Fruit fly (Drosophila melanogaster) Kc167 (cell line): ENCODE results near the gene CG16756.

Experiments
- Myc ChIP-seq: fragments of >200 bp; optimal IDR thresholded peaks from 2 replicates; lab custom pipeline; 2017; ENCODE audit warnings: missing external identifiers
- Sin3A ChIP-seq: fragments of >200 bp; optimal IDR thresholded peaks from 2 replicates; lab custom pipeline; 2018; ENCODE audit warnings: missing external identifiers
- h ChIP-seq: fragments of >200 bp; optimal IDR thresholded peaks from 3 replicates; lab custom pipeline; 2018; ENCODE audit warnings: missing external identifiers
- insv ChIP-seq: fragments of >200 bp; optimal IDR thresholded peaks from 3 replicates; lab custom pipeline; 2018; ENCODE audit warnings: missing external identifiers
- psq ChIP-seq: fragments of >200 bp; optimal IDR thresholded peaks from 2 replicates; lab custom pipeline; 2017; ENCODE audit warnings: missing external identifiers
- ttk ChIP-seq: sonication (Bioruptor generic); optimal IDR thresholded peaks from 2 replicates; lab custom pipeline; 2017; ENCODE audit warnings: missing external identifiers

CG16756 gene

DNA sequence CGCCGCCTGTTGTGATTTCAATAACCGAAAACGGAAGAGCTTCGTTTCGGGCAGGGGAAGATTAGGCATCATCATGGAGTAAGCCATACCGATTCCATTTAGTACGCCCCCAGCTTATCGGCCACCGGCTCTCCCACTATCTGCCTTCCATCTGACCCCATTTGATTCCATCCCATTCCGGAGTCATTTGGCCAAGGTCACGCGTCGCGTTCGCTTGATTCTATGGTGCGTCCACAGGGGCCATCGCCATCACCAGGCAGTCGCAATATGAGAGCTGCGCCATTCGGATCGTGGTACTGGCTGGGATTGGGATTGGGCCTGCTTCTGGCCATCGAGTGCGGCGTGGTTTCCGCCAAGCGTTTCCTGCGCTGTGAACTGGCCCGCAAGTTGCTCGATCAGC lies at the start of gene CG16756:
Gene CG16756 (plus strand): TSS at position 257 of the 400 bp plus-strand sequence.
- no peak for TF ChIP-seq psq (lab: Kevin White, UChicago)
- TF ChIP-seq Sin3A (lab: Kevin White, UChicago), result no peak
- TF ChIP-seq h (lab: Kevin White, UChicago), result no peak
- TF ChIP-seq ttk, result no peak
- no peak for TF ChIP-seq Myc (lab: Kevin White, UChicago)
- no peak for TF ChIP-seq insv

DNA sequence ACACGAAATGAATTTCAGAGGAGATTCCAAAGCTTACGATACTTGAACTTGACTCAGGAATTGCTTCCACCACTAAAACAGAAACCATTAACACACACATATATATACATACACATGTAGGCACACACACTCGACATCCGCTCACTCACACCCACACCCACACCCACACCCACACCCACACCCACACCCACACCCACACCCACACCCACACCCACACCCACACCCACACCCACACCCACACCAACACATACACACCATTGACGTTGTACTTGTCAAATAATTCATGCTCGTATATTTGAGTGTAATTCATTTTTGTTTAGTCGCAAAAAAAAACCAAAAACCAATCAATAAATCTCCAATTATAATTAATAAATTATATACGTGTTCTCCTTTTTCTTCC lies 44.8 kb upstream of the CG16756 start:
- TF ChIP-seq insv (no peak), ttk (no peak), Sin3A (lab: Kevin White, UChicago) (no peak), Myc (lab: Kevin White, UChicago) (no peak), psq (lab: Kevin White, UChicago) (no peak), h (lab: Kevin White, UChicago) (no peak)

DNA sequence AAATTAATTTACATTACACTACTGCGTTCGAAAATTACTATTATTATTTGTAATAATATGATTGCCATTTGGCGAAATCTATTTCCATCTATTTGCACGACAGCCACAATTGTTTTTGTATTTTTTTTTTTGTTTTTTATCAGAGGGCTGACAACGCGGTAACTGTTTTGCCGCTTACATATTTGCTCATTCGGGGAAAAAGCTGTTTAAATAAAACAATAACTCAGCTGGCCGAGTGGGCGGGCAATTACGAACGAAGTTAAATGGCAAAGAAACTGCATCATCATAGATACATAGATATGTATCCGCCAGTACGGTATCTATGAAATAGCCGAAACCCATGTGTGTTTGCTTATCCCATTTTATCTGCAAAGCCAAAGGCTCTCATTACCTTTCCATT lies 18.4 kb upstream of the CG16756 start:
- no peak for TF ChIP-seq psq (lab: Kevin White, UChicago)
- no peak for TF ChIP-seq h (lab: Kevin White, UChicago)
- TF ChIP-seq ttk, result no peak
- no peak for TF ChIP-seq Myc (lab: Kevin White, UChicago)
- TF ChIP-seq Sin3A (lab: Kevin White, UChicago), result no peak
- TF ChIP-seq insv, result no peak

DNA sequence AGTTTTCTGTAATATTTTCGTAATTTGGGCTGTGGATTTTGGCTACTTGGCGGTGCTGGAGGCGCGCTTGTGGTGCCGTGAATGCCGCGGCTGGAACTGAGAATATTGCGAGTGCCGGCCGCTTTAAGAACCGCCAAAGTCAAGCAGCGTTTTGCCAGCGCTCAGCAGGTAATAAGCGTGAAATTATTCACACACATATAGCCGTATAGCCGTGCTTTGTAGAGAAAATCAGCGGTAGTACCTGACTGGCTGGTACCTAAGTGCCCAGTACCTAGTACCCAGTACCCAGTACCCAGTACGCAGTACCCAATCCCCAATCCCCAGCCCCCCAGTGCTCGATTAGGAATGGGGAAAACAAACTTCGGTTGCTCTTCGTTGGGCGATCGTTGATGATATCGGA lies 16.6 kb upstream of the CG16756 start, which contains the start of gene NAAT1:
Gene NAAT1 (minus strand): TSS at position 101 of the 400 bp plus-strand sequence.
- TF ChIP-seq insv (no peak), Myc (lab: Kevin White, UChicago) (no peak), h (lab: Kevin White, UChicago) (no peak), ttk (no peak), psq (lab: Kevin White, UChicago) (no peak)

DNA sequence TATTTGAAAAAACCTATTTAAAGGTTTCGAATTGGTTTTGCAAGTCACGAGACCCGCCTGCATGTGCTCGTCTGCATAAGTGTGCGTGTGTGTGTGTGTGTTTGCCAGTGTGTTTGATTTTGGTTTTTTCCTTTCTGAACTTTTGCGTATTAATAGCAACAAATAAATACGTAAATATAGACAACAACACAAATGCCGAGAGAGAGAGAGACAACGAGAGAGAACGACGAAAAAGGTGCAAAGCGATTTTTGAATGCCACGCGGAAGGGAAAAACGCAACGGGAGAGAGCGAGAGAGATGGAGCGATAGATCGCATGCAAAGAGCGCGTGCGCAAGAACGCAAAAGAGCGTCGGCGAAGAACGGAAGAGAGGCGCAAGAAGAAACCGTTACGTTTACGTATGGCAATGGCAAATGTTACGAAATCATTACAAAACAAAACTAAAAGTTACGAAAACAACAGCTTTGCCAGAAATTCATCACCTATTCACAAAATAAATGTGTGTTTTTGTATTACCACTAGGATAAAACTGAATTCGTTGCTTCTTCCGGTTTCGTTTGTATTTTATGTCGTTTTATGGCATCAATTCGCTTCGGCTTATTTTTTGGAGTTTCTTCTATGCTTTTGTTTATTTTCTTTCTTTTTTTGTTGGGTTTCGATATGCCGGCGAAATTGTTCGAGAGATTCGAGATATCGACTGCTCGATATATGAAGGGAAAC lies 9.3 kb upstream of the CG16756 start:
- no peak for TF ChIP-seq Myc (lab: Kevin White, UChicago)
- TF ChIP-seq Sin3A (lab: Kevin White, UChicago), result no peak
- TF ChIP-seq insv, result no peak
- no peak for TF ChIP-seq ttk
- no peak for TF ChIP-seq h (lab: Kevin White, UChicago)
- TF ChIP-seq psq (lab: Kevin White, UChicago), result no peak

DNA sequence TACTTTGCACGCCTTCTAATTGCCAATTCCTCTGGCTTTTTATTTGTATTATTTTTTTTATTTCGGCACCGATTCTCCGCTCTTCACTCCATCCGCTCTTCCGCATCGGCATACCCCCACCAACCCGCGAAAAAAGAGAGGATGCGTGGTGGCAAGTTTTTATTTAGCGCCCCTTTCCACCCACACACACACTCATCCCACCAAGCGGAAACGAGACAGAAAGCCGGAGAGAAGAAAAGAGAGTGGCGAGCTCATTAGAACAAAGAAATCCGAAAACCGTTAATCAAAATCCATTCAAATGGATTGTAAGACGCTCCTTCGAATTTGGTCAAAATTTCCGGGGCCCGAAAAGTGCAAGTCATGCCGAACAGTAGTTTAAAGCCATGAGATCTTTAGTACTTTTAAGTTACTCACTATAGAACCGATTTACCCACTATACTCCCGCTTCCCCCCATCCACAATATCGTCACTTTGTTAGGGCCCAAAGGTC lies 8.7 kb upstream of the CG16756 start:
- TF ChIP-seq h (lab: Kevin White, UChicago), result no peak
- TF ChIP-seq Myc (lab: Kevin White, UChicago), result no peak
- no peak for TF ChIP-seq ttk
- no peak for TF ChIP-seq psq (lab: Kevin White, UChicago)
- no peak for TF ChIP-seq Sin3A (lab: Kevin White, UChicago)
- no peak for TF ChIP-seq insv

DNA sequence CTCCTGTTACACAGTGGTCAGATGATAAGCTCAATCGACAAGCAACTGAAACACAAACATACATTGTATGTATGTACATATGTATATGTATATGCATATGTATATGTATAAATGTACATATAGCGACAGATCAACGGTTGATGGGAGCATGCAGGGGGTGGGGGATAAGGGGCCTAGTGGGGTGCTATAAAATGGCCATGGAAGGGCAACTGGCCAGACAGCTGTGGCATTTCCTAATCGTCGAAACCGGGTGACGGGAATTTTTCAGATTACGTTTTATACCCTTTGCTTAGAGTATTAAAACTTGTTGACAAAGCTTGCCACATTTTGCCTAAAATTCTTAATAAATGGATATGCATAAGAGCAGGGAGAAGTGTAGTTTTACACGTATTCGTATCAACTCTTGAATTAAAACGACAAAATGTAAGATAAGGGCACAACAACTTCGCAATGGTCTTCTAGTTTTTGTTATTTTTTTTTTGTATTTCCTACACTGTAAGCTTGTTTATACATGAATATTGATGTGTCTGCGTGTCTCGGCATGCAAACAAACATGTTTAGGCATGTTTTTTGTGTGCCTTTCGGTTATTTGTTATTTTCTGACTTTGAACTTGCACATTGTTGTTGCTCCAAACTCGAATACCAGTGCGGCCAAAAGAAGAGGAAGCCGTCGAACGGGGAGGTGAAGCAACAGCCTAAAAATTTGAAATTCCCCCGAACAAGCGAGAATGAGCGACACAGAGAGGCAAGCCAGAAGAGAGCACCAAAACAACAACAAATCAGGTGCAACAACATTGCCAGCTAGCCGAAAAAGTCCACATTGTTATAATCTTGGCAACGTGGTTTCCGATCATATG lies 8.0 kb upstream of the CG16756 start:
- no peak for TF ChIP-seq psq (lab: Kevin White, UChicago)
- no peak for TF ChIP-seq Sin3A (lab: Kevin White, UChicago)
- no peak for TF ChIP-seq Myc (lab: Kevin White, UChicago)
- TF ChIP-seq insv, result no peak
- no peak for TF ChIP-seq h (lab: Kevin White, UChicago)

DNA sequence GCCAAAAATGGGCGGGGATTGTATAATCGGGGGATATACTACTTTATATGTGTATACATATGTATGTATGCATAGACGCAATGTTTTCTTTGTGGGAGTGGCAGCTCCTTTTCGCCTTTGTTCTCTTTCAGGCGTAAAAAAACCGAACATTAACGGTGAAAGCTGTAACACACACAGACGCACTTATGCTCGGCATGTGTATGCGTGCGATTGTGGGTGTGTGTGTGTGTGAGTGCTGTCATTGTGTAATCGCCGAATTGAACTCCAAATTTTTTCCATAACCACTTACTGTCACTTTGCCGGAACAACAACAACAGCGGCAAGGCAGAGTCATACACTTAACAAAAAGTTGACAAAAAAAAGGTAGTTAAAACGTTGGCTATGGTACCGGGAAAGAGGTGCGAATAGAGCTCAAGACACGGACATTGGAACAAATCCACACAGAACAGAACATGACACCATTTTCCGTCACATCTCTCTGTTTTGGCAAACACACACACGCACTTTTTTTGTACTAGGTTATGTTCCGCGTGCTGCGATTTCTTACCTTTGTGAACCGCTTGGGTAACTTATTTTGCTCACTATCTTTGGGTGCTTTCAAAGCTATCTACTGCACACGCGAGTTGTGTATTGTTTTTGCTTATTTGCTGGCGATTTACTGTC lies 7.3 kb upstream of the CG16756 start:
- no peak for TF ChIP-seq psq (lab: Kevin White, UChicago)
- TF ChIP-seq ttk, result no peak
- no peak for TF ChIP-seq Sin3A (lab: Kevin White, UChicago)
- no peak for TF ChIP-seq insv
- TF ChIP-seq h (lab: Kevin White, UChicago), result no peak
- TF ChIP-seq Myc (lab: Kevin White, UChicago), result no peak

DNA sequence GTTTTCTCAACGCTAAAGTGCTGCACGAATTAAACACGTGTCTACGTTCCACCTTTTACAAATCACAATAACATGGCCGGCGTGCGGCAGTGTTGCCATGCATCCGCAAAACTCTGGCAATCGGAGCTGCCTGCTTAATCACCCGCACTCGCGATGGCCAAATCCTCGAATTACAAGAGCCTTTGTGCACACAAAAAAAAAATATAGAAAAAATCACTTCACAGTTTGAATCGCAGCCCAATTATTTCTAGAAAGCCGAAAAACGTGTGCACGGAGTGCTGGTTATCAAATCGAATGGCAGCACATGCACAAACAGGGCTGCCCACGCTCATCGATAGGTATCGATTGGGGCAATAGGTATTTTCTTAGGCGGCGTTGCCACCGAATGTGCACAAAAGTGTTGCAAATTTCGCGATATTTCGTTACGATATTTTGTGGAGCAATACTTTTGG lies 6.7 kb upstream of the CG16756 start, which contains the start of gene spoon:
Gene spoon (minus strand): TSS at position 300 of the 452 bp plus-strand sequence.
- TF ChIP-seq ttk, result no peak
- no peak for TF ChIP-seq psq (lab: Kevin White, UChicago)
- TF ChIP-seq Sin3A (lab: Kevin White, UChicago), result no peak
- no peak for TF ChIP-seq h (lab: Kevin White, UChicago)
- TF ChIP-seq insv, result no peak
- TF ChIP-seq Myc (lab: Kevin White, UChicago), result no peak

DNA sequence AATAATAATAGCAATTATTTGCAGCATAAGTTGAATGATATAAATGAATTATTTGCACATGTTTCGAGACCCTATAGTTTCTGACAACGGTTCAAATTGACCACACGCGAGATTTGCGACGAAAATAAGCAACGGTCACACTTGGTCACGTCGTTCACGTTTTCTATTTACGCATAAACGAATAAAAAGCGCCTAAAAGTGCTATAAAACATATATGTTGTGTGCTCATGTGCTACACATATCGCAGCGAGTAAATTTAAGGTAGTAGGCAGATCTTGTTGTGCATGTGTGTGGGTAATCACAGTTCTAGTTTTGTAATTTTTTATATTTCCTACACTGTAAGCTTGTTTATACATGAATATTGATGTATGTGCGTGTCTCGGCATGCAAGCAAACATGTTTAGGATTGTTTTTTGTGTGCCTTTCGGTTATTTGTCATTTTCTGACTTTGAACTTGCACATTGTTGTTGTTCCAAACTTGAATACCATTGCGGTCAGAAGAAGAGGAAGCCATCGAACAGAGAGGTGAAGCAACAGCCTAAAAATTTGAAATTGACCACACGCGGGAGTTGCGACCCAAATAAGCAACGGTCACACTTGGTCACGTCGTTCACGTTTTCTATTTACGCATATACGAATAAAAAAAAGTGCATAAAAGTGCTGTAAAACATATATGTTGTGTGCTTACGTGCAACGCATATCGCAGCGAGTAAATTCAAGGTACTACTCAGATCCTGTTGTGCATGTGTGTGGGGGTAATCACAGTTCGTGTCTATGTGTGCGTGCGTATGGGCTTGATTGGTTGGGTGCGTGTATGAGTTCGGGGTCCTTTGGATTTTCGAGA lies 5.7 kb upstream of the CG16756 start, which contains the start of gene Usp16-45:
Gene Usp16-45 (plus strand): TSS at position 127 of the 844 bp plus-strand sequence.
- TF ChIP-seq h (lab: Kevin White, UChicago) (no peak), psq (lab: Kevin White, UChicago) (no peak), Myc (lab: Kevin White, UChicago) (no peak), ttk (no peak), insv (no peak), Sin3A (lab: Kevin White, UChicago) (no peak)

DNA sequence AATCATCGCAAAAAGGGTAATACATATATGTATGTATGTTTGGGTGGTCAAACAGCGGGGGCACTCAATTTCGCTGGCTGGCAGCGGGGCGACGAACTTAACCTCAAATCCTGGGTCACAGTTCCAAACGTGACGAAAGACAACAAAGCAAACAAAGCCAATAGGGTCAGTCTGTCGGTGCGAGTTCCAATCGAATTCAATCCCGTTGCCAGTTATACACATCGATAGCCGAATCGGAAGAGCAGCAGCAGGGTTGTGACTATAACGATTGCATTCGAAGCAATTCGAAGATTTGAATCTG lies 5.1 kb upstream of the CG16756 start:
- no peak for TF ChIP-seq ttk
- TF ChIP-seq h (lab: Kevin White, UChicago), result no peak
- TF ChIP-seq Sin3A (lab: Kevin White, UChicago), result no peak
- TF ChIP-seq psq (lab: Kevin White, UChicago), result no peak
- no peak for TF ChIP-seq insv
- no peak for TF ChIP-seq Myc (lab: Kevin White, UChicago)
